Fruit fly (Drosophila melanogaster) whole organism, embryonic: ENCODE measurements around the gene CG32137.

Experiments
- Ada2b ChIP-seq: fragments of 200-800 bp; sonication (Bioruptor generic); IDR thresholded peaks from 2 replicates; pipeline ENCODE4 v1.3.6; 2022; ENCODE audit warnings: missing biosample characterization, missing genetic modification characterization
- BEAF-32 ChIP-seq: fragments of 200-800 bp; sonication (Bioruptor generic); optimal IDR thresholded peaks from 3 replicates; lab custom pipeline; 2017; ENCODE audit warnings: missing biosample characterization, missing genetic modification characterization, mild to moderate bottlenecking, moderate library complexity, missing genetic modification reagents
- Bteb2 ChIP-seq: fragments of 200-800 bp; sonication (Bioruptor generic); optimal IDR thresholded peaks from 2 replicates; lab custom pipeline; 2016; ENCODE audit warnings: missing biosample characterization, missing genetic modification characterization
- CG10209 ChIP-seq: fragments of 200-800 bp; sonication (Bioruptor generic); optimal IDR thresholded peaks from 3 replicates; lab custom pipeline; 2017; ENCODE audit warnings: missing biosample characterization, mild to moderate bottlenecking, missing genetic modification characterization, missing genetic modification reagents
- CG11093 ChIP-seq: fragments of 200-800 bp; sonication (Bioruptor generic); IDR thresholded peaks from 3 replicates; pipeline ENCODE4 v1.3.6; 2022; ENCODE audit warnings: missing biosample characterization, missing genetic modification characterization
- CG12744 ChIP-seq: fragments of 200-800 bp; sonication (Bioruptor generic); optimal IDR thresholded peaks from 2 replicates; lab custom pipeline; 2016; ENCODE audit warnings: missing biosample characterization, missing genetic modification characterization
- CG14860 ChIP-seq: fragments of 200-800 bp; sonication (Bioruptor generic); IDR thresholded peaks from 3 replicates; pipeline ENCODE4 v1.3.6; 2022; ENCODE audit warnings: missing biosample characterization, missing genetic modification characterization; ENCODE audit not compliant: partially characterized antibody
- CG1602 ChIP-seq: fragments of 200-800 bp; sonication (Bioruptor generic); optimal IDR thresholded peaks from 3 replicates; lab custom pipeline; 2016; ENCODE audit warnings: missing biosample characterization, missing genetic modification characterization
- CG1647 ChIP-seq: fragments of 200-800 bp; sonication (Bioruptor generic); optimal IDR thresholded peaks from 3 replicates; lab custom pipeline; 2016; ENCODE audit warnings: missing biosample characterization, missing genetic modification characterization
- CG17568 ChIP-seq: fragments of 200-800 bp; sonication (Bioruptor generic); optimal IDR thresholded peaks from 2 replicates; lab custom pipeline; 2018; ENCODE audit warnings: missing biosample characterization, mild to moderate bottlenecking, missing genetic modification characterization, moderate library complexity
- CG2678 ChIP-seq: fragments of 200-800 bp; sonication (Bioruptor generic); optimal IDR thresholded peaks from 3 replicates; lab custom pipeline; 2019; ENCODE audit warnings: missing biosample characterization, mild to moderate bottlenecking, missing genetic modification characterization, moderate library complexity
- CG31441 ChIP-seq: fragments of 200-800 bp; sonication (Bioruptor generic); IDR thresholded peaks from 2 replicates; pipeline ENCODE4 v1.3.6; 2022; ENCODE audit warnings: missing biosample characterization, missing genetic modification characterization
- CG33557 ChIP-seq: fragments of 200-800 bp; sonication (Bioruptor generic); optimal IDR thresholded peaks from 2 replicates; lab custom pipeline; 2019; ENCODE audit warnings: missing biosample characterization, mild to moderate bottlenecking, missing genetic modification characterization, moderate library complexity
- CG4328 ChIP-seq: fragments of 200-800 bp; sonication (Bioruptor generic); optimal IDR thresholded peaks from 3 replicates; lab custom pipeline; 2017; ENCODE audit warnings: missing biosample characterization, missing genetic modification reagents, missing genetic modification characterization
- CG7271 ChIP-seq: fragments of 200-800 bp; sonication (Bioruptor generic); optimal IDR thresholded peaks from 2 replicates; lab custom pipeline; 2018; ENCODE audit warnings: missing biosample characterization, mild to moderate bottlenecking, missing genetic modification characterization, moderate library complexity
- CG7372 ChIP-seq: fragments of 200-800 bp; sonication (Bioruptor generic); IDR thresholded peaks from 2 replicates; pipeline ENCODE4 v1.3.6; 2022; ENCODE audit warnings: missing biosample characterization, missing genetic modification characterization
- CG8388 ChIP-seq: fragments of 200-800 bp; sonication (Bioruptor generic); optimal IDR thresholded peaks from 2 replicates; lab custom pipeline; 2019; ENCODE audit warnings: missing biosample characterization, mild to moderate bottlenecking, missing genetic modification characterization, moderate library complexity
- CG8478 ChIP-seq: fragments of >200 bp; optimal IDR thresholded peaks from 2 replicates; lab custom pipeline; 2018
- CG8765 ChIP-seq: fragments of 200-800 bp; sonication (Bioruptor generic); IDR thresholded peaks from 2 replicates; pipeline ENCODE4 v1.3.6; 2022; ENCODE audit warnings: missing biosample characterization, missing genetic modification characterization
- CrebB ChIP-seq: fragments of 200-800 bp; sonication (Bioruptor generic); optimal IDR thresholded peaks from 3 replicates; lab custom pipeline; 2018; ENCODE audit warnings: missing biosample characterization, mild to moderate bottlenecking, missing genetic modification characterization
- Deaf1 ChIP-seq: fragments of 200-800 bp; optimal IDR thresholded peaks from 3 replicates; lab custom pipeline; 2019; ENCODE audit warnings: missing biosample characterization, mild to moderate bottlenecking, missing genetic modification characterization, moderate library complexity
- Fer1 ChIP-seq: fragments of 200-800 bp; sonication (Bioruptor generic); optimal IDR thresholded peaks from 2 replicates; lab custom pipeline; 2017; ENCODE audit warnings: missing biosample characterization, mild to moderate bottlenecking, missing genetic modification characterization
- Lpt ChIP-seq: fragments of >200 bp; optimal IDR thresholded peaks from 2 replicates; lab custom pipeline; 2018; ENCODE audit warnings: missing biosample characterization, missing genetic modification characterization
- MESR4 ChIP-seq: fragments of 200-800 bp; sonication (Bioruptor generic); optimal IDR thresholded peaks from 2 replicates; lab custom pipeline; 2018; ENCODE audit warnings: missing biosample characterization, mild to moderate bottlenecking, missing genetic modification characterization, moderate library complexity
- Med ChIP-seq: fragments of 200-800 bp; sonication (Bioruptor generic); peaks from one replicate; lab custom pipeline; 2016; ENCODE audit warnings: missing biosample characterization, missing genetic modification characterization, mild to moderate bottlenecking, inconsistent platforms, moderate library complexity
- Nf-YA ChIP-seq: fragments of 200-800 bp; sonication (Bioruptor generic); IDR thresholded peaks from 2 replicates; pipeline ENCODE4 v1.3.6; 2022; ENCODE audit warnings: missing biosample characterization, missing genetic modification characterization
- ash1 ChIP-seq: fragments of 200-800 bp; sonication (Bioruptor generic); optimal IDR thresholded peaks from 2 replicates; lab custom pipeline; 2018; ENCODE audit warnings: missing biosample characterization, mild to moderate bottlenecking, missing genetic modification characterization
- bowl ChIP-seq: fragments of 200-800 bp; sonication (Bioruptor generic); IDR thresholded peaks from 2 replicates; pipeline ENCODE4 v1.3.6; 2022; ENCODE audit warnings: missing biosample characterization, missing genetic modification characterization
- caup ChIP-seq: fragments of 200-800 bp; sonication (Bioruptor generic); optimal IDR thresholded peaks from 3 replicates; lab custom pipeline; 2017; ENCODE audit warnings: missing biosample characterization, mild to moderate bottlenecking, missing genetic modification characterization, moderate library complexity; ENCODE audit not compliant: severe bottlenecking
- chinmo ChIP-seq: fragments of 200-800 bp; sonication (Bioruptor generic); IDR thresholded peaks from 4 replicates; pipeline ENCODE4 v1.3.6; 2022; ENCODE audit warnings: missing biosample characterization, missing genetic modification characterization; ENCODE audit not compliant: partially characterized antibody
- croc ChIP-seq: fragments of 200-800 bp; sonication (Bioruptor generic); conservative IDR thresholded peaks from 3 replicates; pipeline ENCODE4 v1.3.6; 2022; ENCODE audit warnings: missing biosample characterization, missing genetic modification characterization
- dpn ChIP-seq, 2 experiments: fragments of 200-800 bp; sonication (Bioruptor generic); optimal IDR thresholded peaks; 3 replicates each; lab custom pipeline; 2016; ENCODE audit warnings: missing biosample characterization in 2 of 2, missing genetic modification characterization in 2 of 2
- gcm2 ChIP-seq: fragments of 200-800 bp; sonication (Bioruptor generic); optimal IDR thresholded peaks from 2 replicates; lab custom pipeline; 2016; ENCODE audit warnings: missing biosample characterization, missing genetic modification characterization
- gem ChIP-seq: fragments of 200-800 bp; sonication (Bioruptor generic); optimal IDR thresholded peaks from 2 replicates; lab custom pipeline; 2019; ENCODE audit warnings: missing biosample characterization, mild to moderate bottlenecking, missing genetic modification characterization, moderate library complexity
- ind ChIP-seq: fragments of 200-800 bp; sonication (Bioruptor generic); optimal IDR thresholded peaks from 3 replicates; lab custom pipeline; 2016; ENCODE audit warnings: missing biosample characterization, missing genetic modification characterization
- inv ChIP-seq: fragments of 200-800 bp; sonication (Bioruptor generic); IDR thresholded peaks from 2 replicates; pipeline ENCODE4 v1.3.6; 2022; ENCODE audit warnings: missing biosample characterization, missing genetic modification characterization; ENCODE audit not compliant: partially characterized antibody
- klu ChIP-seq: fragments of 200-800 bp; sonication (Bioruptor generic); IDR thresholded peaks from 2 replicates; pipeline ENCODE4 v1.3.6; 2022; ENCODE audit warnings: missing biosample characterization, missing genetic modification characterization
- nau ChIP-seq: fragments of 200-800 bp; sonication (Bioruptor generic); optimal IDR thresholded peaks from 3 replicates; lab custom pipeline; 2017; ENCODE audit warnings: missing biosample characterization, mild to moderate bottlenecking, missing genetic modification characterization, missing genetic modification reagents
- nom ChIP-seq: fragments of 200-800 bp; sonication (Bioruptor generic); optimal IDR thresholded peaks from 2 replicates; lab custom pipeline; 2017; ENCODE audit warnings: missing biosample characterization, missing genetic modification characterization, mild to moderate bottlenecking, moderate library complexity, missing genetic modification reagents
- oc ChIP-seq: fragments of 200-800 bp; sonication (Bioruptor generic); optimal IDR thresholded peaks from 2 replicates; lab custom pipeline; 2018; ENCODE audit warnings: missing biosample characterization, mild to moderate bottlenecking, missing genetic modification characterization, moderate library complexity
- peb ChIP-seq: fragments of 200-800 bp; sonication (Bioruptor generic); IDR thresholded peaks from 2 replicates; pipeline ENCODE4 v1.3.6; 2022; ENCODE audit warnings: missing biosample characterization, missing genetic modification characterization
- phol ChIP-seq: fragments of 200-800 bp; sonication (Bioruptor generic); optimal IDR thresholded peaks from 3 replicates; lab custom pipeline; 2018; ENCODE audit warnings: missing biosample characterization, mild to moderate bottlenecking, missing genetic modification characterization, moderate library complexity
- run ChIP-seq: fragments of 200-800 bp; sonication (Bioruptor generic); optimal IDR thresholded peaks from 3 replicates; lab custom pipeline; 2018; ENCODE audit warnings: missing biosample characterization, mild to moderate bottlenecking, missing genetic modification characterization
- sd ChIP-seq: fragments of 200-800 bp; sonication (Bioruptor generic); optimal IDR thresholded peaks from 3 replicates; lab custom pipeline; 2018; ENCODE audit warnings: missing biosample characterization, mild to moderate bottlenecking, missing genetic modification characterization, moderate library complexity
- sens ChIP-seq: fragments of 200-800 bp; sonication (Bioruptor generic); peaks from one replicate; lab custom pipeline; 2016; ENCODE audit warnings: missing biosample characterization, missing genetic modification characterization
- seq ChIP-seq: fragments of 200-800 bp; sonication (Bioruptor generic); IDR thresholded peaks from 2 replicates; pipeline ENCODE4 v1.3.6; 2022; ENCODE audit warnings: missing biosample characterization, missing genetic modification characterization
- slou ChIP-seq: fragments of 200-800 bp; sonication (Bioruptor generic); optimal IDR thresholded peaks from 3 replicates; lab custom pipeline; 2016; ENCODE audit warnings: missing biosample characterization, missing genetic modification characterization
- so ChIP-seq: fragments of 200-800 bp; sonication (Bioruptor generic); IDR thresholded peaks from 3 replicates; pipeline ENCODE4 v1.3.6; 2022; ENCODE audit warnings: missing biosample characterization, missing genetic modification characterization
- tin ChIP-seq: fragments of 200-800 bp; sonication (Bioruptor generic); optimal IDR thresholded peaks from 3 replicates; lab custom pipeline; 2016; ENCODE audit warnings: missing biosample characterization, missing genetic modification characterization
- tx ChIP-seq: fragments of 200-800 bp; sonication (Bioruptor generic); optimal IDR thresholded peaks from 2 replicates; lab custom pipeline; 2016; ENCODE audit warnings: missing biosample characterization, missing genetic modification characterization
- wek ChIP-seq: fragments of 200-800 bp; sonication (Bioruptor generic); optimal IDR thresholded peaks from 3 replicates; lab custom pipeline; 2018; ENCODE audit warnings: missing biosample characterization, mild to moderate bottlenecking, missing genetic modification characterization, moderate library complexity

The CG32137 gene

dm6 chr3L:13905515-13905914 lies 33.5 kb upstream of the CG32137 start (continued):
- TF ChIP-seq CG1602: peak; percentile 15
- TF ChIP-seq CG31441: peak; percentile 78
- no peak for TF ChIP-seq bowl (GFP tag; lab: Robert Waterston, UW)
- no peak for TF ChIP-seq CG11093 (GFP tag; lab: Robert Waterston, UW)
- TF ChIP-seq sd (tag; lab: Kevin White, UChicago): peak; percentile 37
- TF ChIP-seq so (GFP tag; lab: Robert Waterston, UW): peak; percentile 35; the same call in 1 of the 3 replicates
- TF ChIP-seq Lpt (GFP tag; lab: Kevin White, UChicago): no peak
- peak; percentile 90 for TF ChIP-seq Fer1 (GFP tag; lab: Kevin White, UChicago)
- TF ChIP-seq CG8388: peak; percentile 32
- TF ChIP-seq CG2678 (tag; lab: Kevin White, UChicago): peak; percentile 88
- no peak for TF ChIP-seq BEAF-32 (GFP tag; lab: Kevin White, UChicago)
- TF ChIP-seq CG8765 (GFP tag; lab: Robert Waterston, UW): no peak
- no peak for TF ChIP-seq CG12744 (GFP tag; lab: Kevin White, UChicago)
- TF ChIP-seq gcm2: no peak
- peak; percentile 50 for TF ChIP-seq Ada2b (GFP tag; lab: Robert Waterston, UW)
- TF ChIP-seq wek (GFP tag; lab: Kevin White, UChicago): no peak
- peak; percentile 43 for TF ChIP-seq tin (GFP tag; lab: Kevin White, UChicago)
- TF ChIP-seq klu (GFP tag; lab: Robert Waterston, UW): no peak
- no peak for TF ChIP-seq oc (tag; lab: Kevin White, UChicago)
- peak; percentile 9; the same call in 1 of the 2 replicates for TF ChIP-seq seq (GFP tag; lab: Robert Waterston, UW)
- peak; percentile 47 for TF ChIP-seq ind (GFP tag; lab: Kevin White, UChicago)
- TF ChIP-seq CG10209 (GFP tag; lab: Kevin White, UChicago): peak; percentile 48
- no peak for TF ChIP-seq Bteb2 (GFP tag; lab: Kevin White, UChicago)
- TF ChIP-seq CG8478: no peak
- no peak for TF ChIP-seq run (tag; lab: Kevin White, UChicago)
- TF ChIP-seq CG1647 (GFP tag; lab: Kevin White, UChicago): no peak
- peak; percentile 57 for TF ChIP-seq Deaf1 (tag; lab: Kevin White, UChicago)
- no peak for TF ChIP-seq CG33557 (GFP tag; lab: Kevin White, UChicago)
- no peak for TF ChIP-seq chinmo
- no peak for TF ChIP-seq slou (GFP tag; lab: Kevin White, UChicago)
- no peak for TF ChIP-seq peb (GFP tag; lab: Robert Waterston, UW)
- TF ChIP-seq inv (GFP tag; lab: Robert Waterston, UW): no peak
- peak; percentile 52 for TF ChIP-seq CG4328 (GFP tag; lab: Kevin White, UChicago)
- TF ChIP-seq nau (GFP tag; lab: Kevin White, UChicago): peak; percentile 56
- TF ChIP-seq nom (GFP tag; lab: Kevin White, UChicago): no peak
- TF ChIP-seq tx (GFP tag; lab: Kevin White, UChicago): no peak
- TF ChIP-seq Med: peak; percentile 59
- TF ChIP-seq CG17568 (GFP tag; lab: Kevin White, UChicago): peak; percentile 45
- TF ChIP-seq sens (GFP tag; lab: Kevin White, UChicago): peak; percentile 71
- peak; percentile 75 for TF ChIP-seq caup (GFP tag; lab: Kevin White, UChicago)
- peak in 1 of 2 experiments; percentile 49 for TF ChIP-seq dpn (GFP tag; optimal IDR thresholded peaks at IDR 0.05; lab: Kevin White, UChicago)
- TF ChIP-seq CG14860 (GFP tag; lab: Robert Waterston, UW): no peak
- peak; percentile 67 for TF ChIP-seq phol
- TF ChIP-seq Nf-YA: no peak
- no peak for TF ChIP-seq CG7372
- no peak for TF ChIP-seq MESR4 (GFP tag; lab: Kevin White, UChicago)
- TF ChIP-seq croc (GFP tag; lab: Robert Waterston, UW): no peak
- TF ChIP-seq CG7271: no peak
- peak; percentile 59 for TF ChIP-seq CrebB
- TF ChIP-seq ash1: no peak
- TF ChIP-seq gem (tag; lab: Kevin White, UChicago): peak; percentile 77
